Fruit fly (Drosophila melanogaster): ENCODE results near the gene Nmdmc.

Gene Nmdmc

DNA sequence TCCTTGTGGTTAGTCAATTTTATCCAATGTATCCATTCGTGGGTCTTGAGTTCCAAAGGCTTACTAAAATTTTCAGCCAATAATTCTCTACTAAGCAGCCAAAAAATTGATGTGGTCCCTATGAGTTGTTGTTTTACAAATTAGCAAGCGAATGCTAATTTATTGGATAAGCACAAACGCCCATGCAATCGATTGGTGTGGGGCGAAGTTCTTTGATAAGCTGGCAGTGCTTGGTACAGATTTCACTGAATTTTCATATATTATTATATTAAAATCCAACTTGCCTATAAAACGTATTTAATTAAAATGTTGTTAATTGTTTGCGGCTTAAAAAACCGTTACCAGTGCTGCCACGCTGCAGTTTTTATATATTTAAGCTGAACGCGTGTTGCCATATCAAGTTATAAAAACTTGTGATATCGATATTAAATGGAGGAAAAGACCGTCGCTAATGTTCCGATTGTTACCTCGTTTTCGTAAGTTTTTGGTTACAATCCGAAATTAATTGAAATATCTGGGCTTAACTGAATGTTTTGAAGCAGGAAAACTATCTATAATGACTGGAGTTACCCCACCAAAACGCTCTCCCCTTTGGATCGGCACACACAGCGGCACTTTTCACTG, 46.6 kb downstream of the Nmdmc start, which contains the start of the genes CG31100 and CG11980 (continued):
- peak; percentile 94 for TF ChIP-seq phol (tag; optimal IDR thresholded peaks at IDR 0.05)
- TF ChIP-seq ase (GFP tag; IDR thresholded peaks at IDR 0.05) = no peak
- TF ChIP-seq CG12942 (GFP tag; optimal IDR thresholded peaks at IDR 0.05) = no peak
- TF ChIP-seq CG2116 (GFP tag; optimal IDR thresholded peaks at IDR 0.05) = peak; percentile 62
- TF ChIP-seq peb (GFP tag; IDR thresholded peaks at IDR 0.05) = no peak
- TF ChIP-seq Sox100B (GFP tag; optimal IDR thresholded peaks at IDR 0.05) = no peak
- no peak for TF ChIP-seq CG11247 (GFP tag; IDR thresholded peaks at IDR 0.05)
- no peak for TF ChIP-seq Ptx1 (GFP tag; IDR thresholded peaks at IDR 0.05)
- no peak for TF ChIP-seq CG7372 (GFP tag; IDR thresholded peaks at IDR 0.05)
- no peak for TF ChIP-seq CG2889 (GFP tag; IDR thresholded peaks at IDR 0.05)
- no peak for TF ChIP-seq CG9876 (GFP tag; optimal IDR thresholded peaks at IDR 0.05)
- no peak for TF ChIP-seq Dbx (GFP tag; IDR thresholded peaks at IDR 0.05)
- TF ChIP-seq Myb (GFP tag; optimal IDR thresholded peaks at IDR 0.05) = peak; percentile 99
- TF ChIP-seq Dad (GFP tag; optimal IDR thresholded peaks at IDR 0.05) = no peak
- TF ChIP-seq PHDP (tag; optimal IDR thresholded peaks at IDR 0.05) = peak; percentile 16
- no peak for TF ChIP-seq pnt (GFP tag; optimal IDR thresholded peaks at IDR 0.05)
- no peak for TF ChIP-seq CG9437 (GFP tag; optimal IDR thresholded peaks at IDR 0.05)
- TF ChIP-seq CG13296 (GFP tag; optimal IDR thresholded peaks at IDR 0.05) = no peak
- TF ChIP-seq CG31388 (GFP tag; optimal IDR thresholded peaks at IDR 0.05) = no peak
- TF ChIP-seq CG17186 (GFP tag; optimal IDR thresholded peaks at IDR 0.05) = no peak
- peak; percentile 55 for TF ChIP-seq CG1603 (tag; optimal IDR thresholded peaks at IDR 0.05)
- TF ChIP-seq nau (GFP tag; optimal IDR thresholded peaks at IDR 0.05) = no peak
- TF ChIP-seq sob (GFP tag; IDR thresholded peaks at IDR 0.05) = no peak
- no peak for TF ChIP-seq row (GFP tag; IDR thresholded peaks at IDR 0.05)
- no peak for TF ChIP-seq CG16863 (GFP tag; optimal IDR thresholded peaks at IDR 0.05)
- TF ChIP-seq sc (optimal IDR thresholded peaks at IDR 0.05) = no peak
- no peak for TF ChIP-seq sc (GFP tag; optimal IDR thresholded peaks at IDR 0.05)
- TF ChIP-seq CG18619 (GFP tag; optimal IDR thresholded peaks at IDR 0.05) = no peak
- no peak for TF ChIP-seq Rfx (GFP tag; IDR thresholded peaks at IDR 0.05)
- no peak for TF ChIP-seq CG10147 (GFP tag; optimal IDR thresholded peaks at IDR 0.05)
- TF ChIP-seq CG1832 (GFP tag; optimal IDR thresholded peaks at IDR 0.05) = no peak
- no peak for TF ChIP-seq Sry-β (GFP tag; optimal IDR thresholded peaks at IDR 0.05)
- no peak for TF ChIP-seq Asciz (GFP tag; optimal IDR thresholded peaks at IDR 0.05)
- no peak for TF ChIP-seq HLH54F (GFP tag; optimal IDR thresholded peaks at IDR 0.05)
- no peak for TF ChIP-seq CG6854 (GFP tag; optimal IDR thresholded peaks at IDR 0.05)
- no peak for TF ChIP-seq ro (GFP tag; IDR thresholded peaks at IDR 0.05)
- no peak for TF ChIP-seq CG15696 (tag; optimal IDR thresholded peaks at IDR 0.05)
- TF ChIP-seq lov (optimal IDR thresholded peaks at IDR 0.05) = no peak
- no peak for TF ChIP-seq lov (GFP tag; IDR thresholded peaks at IDR 0.05)
- no peak for TF ChIP-seq Antp (GFP tag; optimal IDR thresholded peaks at IDR 0.05)
- no peak for TF ChIP-seq tx (GFP tag; optimal IDR thresholded peaks at IDR 0.05)
- no peak for TF ChIP-seq Usf (GFP tag; optimal IDR thresholded peaks at IDR 0.05)
- TF ChIP-seq Atf3 (GFP tag; optimal IDR thresholded peaks at IDR 0.05) = no peak
- no peak for TF ChIP-seq corto (GFP tag; optimal IDR thresholded peaks at IDR 0.05)
- no peak for TF ChIP-seq h (optimal IDR thresholded peaks at IDR 0.05)
- peak; percentile 60 for TF ChIP-seq Med (GFP tag)
- no peak for TF ChIP-seq CG33557 (GFP tag; optimal IDR thresholded peaks at IDR 0.05)
- no peak for TF ChIP-seq dmrt99B (tag; optimal IDR thresholded peaks at IDR 0.05)
- TF ChIP-seq ttk (GFP tag; IDR thresholded peaks at IDR 0.05) = no peak
- no peak for TF ChIP-seq CG18599 (GFP tag; optimal IDR thresholded peaks at IDR 0.05)
- TF ChIP-seq Dll (GFP tag; IDR thresholded peaks at IDR 0.05; ENCODE audit: partially characterized antibody) = peak; percentile 77
- no peak for TF ChIP-seq Nf-YA (GFP tag; IDR thresholded peaks at IDR 0.05)

Data from whole organism, embryonic.